Worm (Caenorhabditis elegans) whole organism, L4/young adult: ENCODE results near the gene ift-74.

Source experiments
- W03F9.2 ChIP-seq: fragments of 150-350 bp; optimal IDR thresholded peaks from 2 replicates; lab custom pipeline; 2014; ENCODE audit warnings: missing biosample characterization, missing genetic modification characterization
- dao-5 ChIP-seq: sonication (generic microtip); optimal IDR thresholded peaks from 2 replicates; lab custom pipeline; 2016; ENCODE audit warnings: missing genotype, missing genetic modification characterization, moderate library complexity, missing compliant biosample characterization
- him-1 ChIP-seq: sonication (generic microtip); optimal IDR thresholded peaks from 2 replicates; lab custom pipeline; 2016; ENCODE audit warnings: missing genotype, missing genetic modification reagents, missing genetic modification characterization, missing compliant biosample characterization

The ift-74 gene

ce11 chrII:6706552-6707091 lies 26.8 kb downstream of the ift-74 start:
- TF ChIP-seq W03F9.2 (tag; lab: Kevin White, UChicago) (no peak), dao-5 (no peak), him-1 (tag; lab: Kevin White, UChicago) (no peak)

- TF ChIP-seq W03F9.2 (tag; lab: Kevin White, UChicago) (no peak), dao-5 (no peak), him-1 (tag; lab: Kevin White, UChicago) (no peak)
Observed at ce11 chrII:6707496-6708260, 27.9 kb downstream of the ift-74 start.

ce11 chrII:6708980-6709379 lies 29.2 kb downstream of the ift-74 start:
- TF ChIP-seq him-1 (tag; lab: Kevin White, UChicago) (peak; percentile 56), W03F9.2 (tag; lab: Kevin White, UChicago) (no peak)

ce11 chrII:6709680-6710079 lies 29.9 kb downstream of the ift-74 start:
- TF ChIP-seq dao-5 (no peak), W03F9.2 (tag; lab: Kevin White, UChicago) (no peak), him-1 (tag; lab: Kevin White, UChicago) (no peak)

- no peak for TF ChIP-seq him-1 (tag; lab: Kevin White, UChicago)
- TF ChIP-seq dao-5: no peak
- no peak for TF ChIP-seq W03F9.2 (tag; lab: Kevin White, UChicago)
Observed at ce11 chrII:6710596-6710995, 30.8 kb downstream of the ift-74 start.

ce11 chrII:6712177-6712981 lies 32.6 kb downstream of the ift-74 start, which contains the start of the genes dpy-10 and T14B4.19:
TSS of gene dpy-10 (minus strand) at chrII:6712227.
TSS of gene T14B4.19 (minus strand) at chrII:6712931.
- TF ChIP-seq W03F9.2 (tag; lab: Kevin White, UChicago) (no peak), him-1 (tag; lab: Kevin White, UChicago) (no peak), dao-5 (no peak)

ce11 chrII:6713003-6713402 lies 33.2 kb downstream of the ift-74 start:
- no peak for TF ChIP-seq him-1 (tag; lab: Kevin White, UChicago)
- no peak for TF ChIP-seq W03F9.2 (tag; lab: Kevin White, UChicago)
- TF ChIP-seq dao-5: no peak

- TF ChIP-seq him-1 (tag; lab: Kevin White, UChicago) (no peak), dao-5 (no peak), W03F9.2 (tag; lab: Kevin White, UChicago) (no peak)
Observed at ce11 chrII:6713832-6714342, 34.1 kb downstream of the ift-74 start, which contains the start of gene dpy-2. TSS of gene dpy-2 (plus strand) at chrII:6714292.

ce11 chrII:6715853-6716252 lies 36.0 kb downstream of the ift-74 start:
- TF ChIP-seq dao-5 (no peak), him-1 (tag; lab: Kevin White, UChicago) (no peak), W03F9.2 (tag; lab: Kevin White, UChicago) (no peak)

ce11 chrII:6716638-6717037 lies 36.8 kb downstream of the ift-74 start, which contains the start of the genes T14B4.5 and T14B4.20:
TSS of gene T14B4.5 (plus strand) at chrII:6716863.
TSS of gene T14B4.20 (plus strand) at chrII:6716901.
- TF ChIP-seq dao-5 (no peak), W03F9.2 (tag; lab: Kevin White, UChicago) (no peak), him-1 (tag; lab: Kevin White, UChicago) (no peak)

ce11 chrII:6718221-6718620 lies 38.4 kb downstream of the ift-74 start, which contains the start of gene tsp-10:
TSS of gene tsp-10 (plus strand) at chrII:6718586.
- TF ChIP-seq him-1 (tag; lab: Kevin White, UChicago): no peak
- TF ChIP-seq W03F9.2 (tag; lab: Kevin White, UChicago): no peak
- no peak for TF ChIP-seq dao-5

- TF ChIP-seq dao-5: no peak
- TF ChIP-seq W03F9.2 (tag; lab: Kevin White, UChicago): no peak
- TF ChIP-seq him-1 (tag; lab: Kevin White, UChicago): peak; percentile 49
Observed at ce11 chrII:6721581-6721980, 41.8 kb downstream of the ift-74 start.

- TF ChIP-seq him-1 (tag; lab: Kevin White, UChicago) (no peak), dao-5 (no peak), W03F9.2 (tag; lab: Kevin White, UChicago) (no peak)
Observed at ce11 chrII:6726814-6727213, 47.0 kb downstream of the ift-74 start.
